Fruit fly (Drosophila melanogaster): ENCODE results near the gene CG4617.

The CG4617 gene

dm6 chrX:7102013-7102520 lies 2.2 kb downstream of the CG4617 start, which contains the start of gene CG4615 (continued):
- TF ChIP-seq CG5953 (GFP tag; IDR thresholded peaks at IDR 0.05) (no peak), CG12219 (GFP tag; optimal IDR thresholded peaks at IDR 0.05) (no peak), Eip74EF (GFP tag; optimal IDR thresholded peaks at IDR 0.05) (no peak), jing (GFP tag; optimal IDR thresholded peaks at IDR 0.05) (no peak), CG11247 (GFP tag; IDR thresholded peaks at IDR 0.05) (peak; percentile 42; the same call in 1 of the 2 replicates), CG1233 (GFP tag; optimal IDR thresholded peaks at IDR 0.05) (no peak), tio (GFP tag; optimal IDR thresholded peaks at IDR 0.05) (no peak), org-1 (GFP tag; optimal IDR thresholded peaks at IDR 0.05) (no peak), scrt (GFP tag; optimal IDR thresholded peaks at IDR 0.05) (no peak), CG13424 (tag; optimal IDR thresholded peaks at IDR 0.05) (no peak), CG10321 (GFP tag; IDR thresholded peaks at IDR 0.05) (no peak), cwo (GFP tag; optimal IDR thresholded peaks at IDR 0.05) (no peak), hth (optimal IDR thresholded peaks at IDR 0.05) (no peak), Ravus (GFP tag; IDR thresholded peaks at IDR 0.05) (no peak), CG13775 (GFP tag; optimal IDR thresholded peaks at IDR 0.05) (peak; percentile 100), Ada2b (GFP tag; IDR thresholded peaks at IDR 0.05) (no peak), vfl (GFP tag; optimal IDR thresholded peaks at IDR 0.05) (no peak), Elba2 (GFP tag; optimal IDR thresholded peaks at IDR 0.05) (no peak), CG30020 (tag; optimal IDR thresholded peaks at IDR 0.05) (no peak), crol (GFP tag; IDR thresholded peaks at IDR 0.05) (peak; percentile 49; the same call in 1 of the 2 replicates), CG34376 (GFP tag; optimal IDR thresholded peaks at IDR 0.05) (no peak), CG4328 (GFP tag; optimal IDR thresholded peaks at IDR 0.05) (no peak), Hey (tag; optimal IDR thresholded peaks at IDR 0.05) (no peak), GATAe (GFP tag; conservative IDR thresholded peaks at IDR 0.05) (no peak), NC2α (GFP tag; optimal IDR thresholded peaks at IDR 0.05) (no peak), fd96Cb (tag; optimal IDR thresholded peaks at IDR 0.05) (no peak), amos (GFP tag; IDR thresholded peaks at IDR 0.05; ENCODE audit: partially characterized antibody) (peak; percentile 92), CG15073 (GFP tag; optimal IDR thresholded peaks at IDR 0.05) (no peak), CG14710 (tag; optimal IDR thresholded peaks at IDR 0.05) (no peak), CG18262 (tag; optimal IDR thresholded peaks at IDR 0.05) (no peak), twi (tag; optimal IDR thresholded peaks at IDR 0.05) (no peak), Aef1 (GFP tag; IDR thresholded peaks at IDR 0.05) (no peak), da (GFP tag; optimal IDR thresholded peaks at IDR 0.05) (no peak), exex (tag; optimal IDR thresholded peaks at IDR 0.05) (no peak), ssp (GFP tag; IDR thresholded peaks at IDR 0.05) (no peak), chm (GFP tag; IDR thresholded peaks at IDR 0.05) (peak; percentile 11; the same call in 1 of the 2 replicates), Atf3 (GFP tag; optimal IDR thresholded peaks at IDR 0.05) (no peak), CG10959 (GFP tag; IDR thresholded peaks at IDR 0.05) (no peak), tx (GFP tag; optimal IDR thresholded peaks at IDR 0.05) (no peak), CG31388 (GFP tag; optimal IDR thresholded peaks at IDR 0.05) (no peak), rib (GFP tag; IDR thresholded peaks at IDR 0.05) (no peak), Dad (GFP tag; optimal IDR thresholded peaks at IDR 0.05) (no peak), ken (GFP tag; IDR thresholded peaks at IDR 0.05) (no peak), pita (GFP tag; optimal IDR thresholded peaks at IDR 0.05) (no peak), B-H1 (GFP tag; IDR thresholded peaks at IDR 0.05) (no peak), lmd (GFP tag; IDR thresholded peaks at IDR 0.05) (peak; percentile 36; the same call in 1 of the 2 replicates), CG32532 (GFP tag; IDR thresholded peaks at IDR 0.05) (peak; percentile 73), CG12155 (GFP tag; optimal IDR thresholded peaks at IDR 0.05) (no peak), jigr1 (GFP tag; IDR thresholded peaks at IDR 0.05) (no peak), Ptx1 (GFP tag; IDR thresholded peaks at IDR 0.05) (peak; percentile 31; the same call in 1 of the 2 replicates), shn (GFP tag; optimal IDR thresholded peaks at IDR 0.05) (no peak), CG18011 (GFP tag; optimal IDR thresholded peaks at IDR 0.05) (no peak)

Measured in whole organism, embryonic.